Fruit fly (Drosophila melanogaster) whole organism, embryonic: Measurements from ENCODE around the gene NK7.1.

Experiments
- BtbVII ChIP-seq: fragments of 200-800 bp; sonication (Bioruptor generic); optimal IDR thresholded peaks from 3 replicates; lab custom pipeline; 2017; ENCODE audit warnings: missing biosample characterization, mild to moderate bottlenecking, missing genetic modification characterization
- CG12299 ChIP-seq: fragments of 200-800 bp; sonication (Bioruptor generic); optimal IDR thresholded peaks from 2 replicates; lab custom pipeline; 2018; ENCODE audit warnings: missing biosample characterization, mild to moderate bottlenecking, missing genetic modification characterization
- CG12391 ChIP-seq: fragments of 200-800 bp; sonication (Bioruptor generic); optimal IDR thresholded peaks from 3 replicates; lab custom pipeline; 2018; ENCODE audit warnings: missing biosample characterization, mild to moderate bottlenecking, missing genetic modification characterization, moderate library complexity
- CG12942 ChIP-seq: fragments of 200-800 bp; sonication (Bioruptor generic); optimal IDR thresholded peaks from 3 replicates; lab custom pipeline; 2016; ENCODE audit warnings: missing biosample characterization, missing genetic modification characterization
- CG13123 ChIP-seq: fragments of 200-800 bp; sonication (Bioruptor generic); optimal IDR thresholded peaks from 2 replicates; lab custom pipeline; 2016; ENCODE audit warnings: missing biosample characterization, missing genetic modification characterization
- CG13287 ChIP-seq: fragments of 200-800 bp; sonication (Bioruptor generic); IDR thresholded peaks from 2 replicates; pipeline ENCODE4 v1.3.6; 2022; ENCODE audit warnings: missing biosample characterization, missing genetic modification characterization; ENCODE audit not compliant: partially characterized antibody
- CG13296 ChIP-seq: fragments of 200-800 bp; sonication (Bioruptor generic); optimal IDR thresholded peaks from 3 replicates; lab custom pipeline; 2018; ENCODE audit warnings: missing biosample characterization, mild to moderate bottlenecking, missing genetic modification characterization
- CG15011 ChIP-seq: fragments of 200-800 bp; sonication (Bioruptor generic); optimal IDR thresholded peaks from 3 replicates; lab custom pipeline; 2018; ENCODE audit warnings: missing biosample characterization, mild to moderate bottlenecking, missing genetic modification characterization
- CG17359 ChIP-seq: fragments of 200-800 bp; sonication (Bioruptor generic); optimal IDR thresholded peaks from 3 replicates; lab custom pipeline; 2018; ENCODE audit warnings: missing biosample characterization, mild to moderate bottlenecking, missing genetic modification characterization, moderate library complexity
- CG17912 ChIP-seq: fragments of 200-800 bp; sonication (Bioruptor generic); optimal IDR thresholded peaks from 2 replicates; lab custom pipeline; 2018; ENCODE audit warnings: missing biosample characterization, mild to moderate bottlenecking, missing genetic modification characterization
- CG18262 ChIP-seq: fragments of 200-800 bp; optimal IDR thresholded peaks from 3 replicates; lab custom pipeline; 2019; ENCODE audit warnings: missing biosample characterization, mild to moderate bottlenecking, missing genetic modification characterization, moderate library complexity
- CG3065 ChIP-seq: fragments of 200-800 bp; sonication (Bioruptor generic); optimal IDR thresholded peaks from 2 replicates; lab custom pipeline; 2016; ENCODE audit warnings: missing biosample characterization, missing genetic modification characterization
- CG42726 ChIP-seq: fragments of 200-800 bp; sonication (Bioruptor generic); IDR thresholded peaks from 2 replicates; pipeline ENCODE4 v1.3.6; 2022; ENCODE audit warnings: missing biosample characterization, missing genetic modification characterization; ENCODE audit not compliant: partially characterized antibody
- CG4707 ChIP-seq: fragments of 200-800 bp; sonication (Bioruptor generic); optimal IDR thresholded peaks from 2 replicates; lab custom pipeline; 2018; ENCODE audit warnings: missing biosample characterization, mild to moderate bottlenecking, missing genetic modification characterization, moderate library complexity
- CG8089 ChIP-seq: fragments of 200-800 bp; sonication (Bioruptor generic); optimal IDR thresholded peaks from 3 replicates; lab custom pipeline; 2016; ENCODE audit warnings: missing biosample characterization, missing genetic modification characterization
- CG8388 ChIP-seq: fragments of 200-800 bp; sonication (Bioruptor generic); optimal IDR thresholded peaks from 2 replicates; lab custom pipeline; 2019; ENCODE audit warnings: missing biosample characterization, mild to moderate bottlenecking, missing genetic modification characterization, moderate library complexity
- CG9609 ChIP-seq: fragments of 200-800 bp; sonication (Bioruptor generic); optimal IDR thresholded peaks from 3 replicates; lab custom pipeline; 2016; ENCODE audit warnings: missing biosample characterization, missing genetic modification characterization
- CTCF ChIP-seq: fragments of 200-800 bp; sonication (Bioruptor generic); optimal IDR thresholded peaks from 2 replicates; lab custom pipeline; 2017; ENCODE audit warnings: missing biosample characterization, mild to moderate bottlenecking, missing genetic modification characterization, moderate library complexity
- D19B ChIP-seq: fragments of 200-800 bp; sonication (Bioruptor generic); optimal IDR thresholded peaks from 2 replicates; lab custom pipeline; 2017; ENCODE audit warnings: missing biosample characterization, mild to moderate bottlenecking, missing genetic modification characterization
- Dad ChIP-seq: fragments of 200-800 bp; sonication (Bioruptor generic); optimal IDR thresholded peaks from 3 replicates; lab custom pipeline; 2016; ENCODE audit warnings: missing biosample characterization, missing genetic modification characterization
- Dfd ChIP-seq, 2 experiments: fragments of >200 bp; optimal IDR thresholded peaks; 2 replicates each; lab custom pipeline; 2017; ENCODE audit warnings: missing biosample characterization in 2 of 2, missing genetic modification characterization in 2 of 2
- Dip3 ChIP-seq: fragments of 200-800 bp; sonication (Bioruptor generic); optimal IDR thresholded peaks from 3 replicates; lab custom pipeline; 2016; ENCODE audit warnings: missing biosample characterization, missing genetic modification characterization
- H15 ChIP-seq: fragments of 200-800 bp; sonication (Bioruptor generic); IDR thresholded peaks from 3 replicates; pipeline ENCODE4 v1.3.6; 2022; ENCODE audit warnings: missing biosample characterization, missing genetic modification characterization
- HLH4C ChIP-seq: fragments of 200-800 bp; sonication (Bioruptor generic); IDR thresholded peaks from 3 replicates; pipeline ENCODE4 v1.3.6; 2022; ENCODE audit warnings: missing biosample characterization, missing genetic modification characterization; ENCODE audit not compliant: partially characterized antibody
- MESR4 ChIP-seq: fragments of 200-800 bp; sonication (Bioruptor generic); optimal IDR thresholded peaks from 2 replicates; lab custom pipeline; 2018; ENCODE audit warnings: missing biosample characterization, mild to moderate bottlenecking, missing genetic modification characterization, moderate library complexity
- Nf-YB ChIP-seq: fragments of 200-800 bp; sonication (Bioruptor generic); optimal IDR thresholded peaks from 3 replicates; lab custom pipeline; 2019; ENCODE audit warnings: missing biosample characterization, mild to moderate bottlenecking, missing genetic modification characterization, moderate library complexity
- Vsx1 ChIP-seq: fragments of 200-800 bp; sonication (Bioruptor generic); optimal IDR thresholded peaks from 2 replicates; lab custom pipeline; 2017; ENCODE audit warnings: missing biosample characterization, mild to moderate bottlenecking, missing genetic modification characterization, missing genetic modification reagents
- al ChIP-seq: fragments of 200-800 bp; sonication (Bioruptor generic); IDR thresholded peaks from 2 replicates; pipeline ENCODE4 v1.3.6; 2022; ENCODE audit warnings: missing biosample characterization, missing genetic modification characterization
- amos ChIP-seq: fragments of 200-800 bp; sonication (Bioruptor generic); IDR thresholded peaks from 2 replicates; pipeline ENCODE4 v1.3.6; 2022; ENCODE audit warnings: missing biosample characterization, missing genetic modification characterization; ENCODE audit not compliant: partially characterized antibody
- ase ChIP-seq: fragments of 200-800 bp; sonication (Bioruptor generic); IDR thresholded peaks from 3 replicates; pipeline ENCODE4 v1.3.6; 2022; ENCODE audit warnings: missing biosample characterization, missing genetic modification characterization
- bigmax ChIP-seq: fragments of 200-800 bp; sonication (Bioruptor generic); optimal IDR thresholded peaks from 2 replicates; lab custom pipeline; 2018; ENCODE audit warnings: missing biosample characterization, mild to moderate bottlenecking, missing genetic modification characterization
- chif ChIP-seq, 2 experiments: fragments of 200-800 bp; sonication (Bioruptor generic); optimal IDR thresholded peaks; 3 replicates each; lab custom pipeline; 2016; ENCODE audit warnings: missing biosample characterization in 2 of 2, missing genetic modification characterization in 2 of 2
- da ChIP-seq: fragments of 200-800 bp; sonication (Bioruptor generic); optimal IDR thresholded peaks from 2 replicates; lab custom pipeline; 2016; ENCODE audit warnings: missing biosample characterization, missing genetic modification characterization
- dan ChIP-seq: fragments of 200-800 bp; sonication (Bioruptor generic); IDR thresholded peaks from 2 replicates; pipeline ENCODE4 v1.3.6; 2022; ENCODE audit warnings: missing biosample characterization, missing genetic modification characterization
- insv ChIP-seq, 2 experiments: fragments of 200-800 bp; sonication (Bioruptor generic); optimal IDR thresholded peaks; 3 replicates each; lab custom pipeline; 2016 to 2018; ENCODE audit warnings: missing biosample characterization in 2 of 2, missing genetic modification characterization in 2 of 2
- lilli ChIP-seq: fragments of 200-800 bp; sonication (Bioruptor generic); optimal IDR thresholded peaks from 3 replicates; lab custom pipeline; 2016; ENCODE audit warnings: missing biosample characterization, missing genetic modification characterization
- luna ChIP-seq: fragments of 200-800 bp; sonication (Bioruptor generic); optimal IDR thresholded peaks from 2 replicates; lab custom pipeline; 2016; ENCODE audit warnings: missing biosample characterization, missing genetic modification characterization
- nerfin-1 ChIP-seq: fragments of 200-800 bp; sonication (Bioruptor generic); optimal IDR thresholded peaks from 3 replicates; lab custom pipeline; 2019; ENCODE audit warnings: missing biosample characterization, mild to moderate bottlenecking, missing genetic modification characterization, moderate library complexity
- oc ChIP-seq: fragments of 200-800 bp; sonication (Bioruptor generic); optimal IDR thresholded peaks from 2 replicates; lab custom pipeline; 2018; ENCODE audit warnings: missing biosample characterization, mild to moderate bottlenecking, missing genetic modification characterization, moderate library complexity
- pum ChIP-seq: fragments of 200-800 bp; sonication (Bioruptor generic); optimal IDR thresholded peaks from 2 replicates; lab custom pipeline; 2016; ENCODE audit warnings: missing biosample characterization, missing genetic modification characterization
- pzg ChIP-seq: fragments of 200-800 bp; sonication (Bioruptor generic); optimal IDR thresholded peaks from 3 replicates; lab custom pipeline; 2018; ENCODE audit warnings: missing biosample characterization, mild to moderate bottlenecking, missing genetic modification characterization, moderate library complexity
- sens ChIP-seq: fragments of 200-800 bp; sonication (Bioruptor generic); peaks from one replicate; lab custom pipeline; 2016; ENCODE audit warnings: missing biosample characterization, missing genetic modification characterization
- shn ChIP-seq: fragments of 200-800 bp; sonication (Bioruptor generic); optimal IDR thresholded peaks from 3 replicates; lab custom pipeline; 2016; ENCODE audit warnings: missing biosample characterization, missing genetic modification characterization
- sim ChIP-seq: fragments of 200-800 bp; sonication (Bioruptor generic); IDR thresholded peaks from 2 replicates; pipeline ENCODE4 v1.3.6; 2022; ENCODE audit warnings: missing biosample characterization, missing genetic modification characterization
- slbo ChIP-seq: fragments of 200-800 bp; sonication (Bioruptor generic); IDR thresholded peaks from 2 replicates; pipeline ENCODE4 v1.3.6; 2022; ENCODE audit warnings: missing biosample characterization, missing genetic modification characterization
- stwl ChIP-seq: fragments of 200-800 bp; sonication (Bioruptor generic); optimal IDR thresholded peaks from 3 replicates; lab custom pipeline; 2018; ENCODE audit warnings: missing biosample characterization, mild to moderate bottlenecking, missing genetic modification characterization, moderate library complexity
- trh ChIP-seq: fragments of 200-800 bp; sonication (Bioruptor generic); optimal IDR thresholded peaks from 2 replicates; lab custom pipeline; 2016; ENCODE audit warnings: missing biosample characterization, missing genetic modification characterization
- usp ChIP-seq: fragments of >200 bp; optimal IDR thresholded peaks from 2 replicates; lab custom pipeline; 2017; ENCODE audit warnings: missing biosample characterization, missing genetic modification characterization
- zen2 ChIP-seq: fragments of 200-800 bp; sonication (Bioruptor generic); IDR thresholded peaks from 3 replicates; pipeline ENCODE4 v1.3.6; 2022; ENCODE audit warnings: missing biosample characterization, missing genetic modification characterization; ENCODE audit not compliant: partially characterized antibody
- zfh2 ChIP-seq: fragments of 200-800 bp; sonication (Bioruptor generic); optimal IDR thresholded peaks from 2 replicates; lab custom pipeline; 2016; ENCODE audit warnings: missing biosample characterization, missing genetic modification characterization

The NK7.1 gene

DNA sequence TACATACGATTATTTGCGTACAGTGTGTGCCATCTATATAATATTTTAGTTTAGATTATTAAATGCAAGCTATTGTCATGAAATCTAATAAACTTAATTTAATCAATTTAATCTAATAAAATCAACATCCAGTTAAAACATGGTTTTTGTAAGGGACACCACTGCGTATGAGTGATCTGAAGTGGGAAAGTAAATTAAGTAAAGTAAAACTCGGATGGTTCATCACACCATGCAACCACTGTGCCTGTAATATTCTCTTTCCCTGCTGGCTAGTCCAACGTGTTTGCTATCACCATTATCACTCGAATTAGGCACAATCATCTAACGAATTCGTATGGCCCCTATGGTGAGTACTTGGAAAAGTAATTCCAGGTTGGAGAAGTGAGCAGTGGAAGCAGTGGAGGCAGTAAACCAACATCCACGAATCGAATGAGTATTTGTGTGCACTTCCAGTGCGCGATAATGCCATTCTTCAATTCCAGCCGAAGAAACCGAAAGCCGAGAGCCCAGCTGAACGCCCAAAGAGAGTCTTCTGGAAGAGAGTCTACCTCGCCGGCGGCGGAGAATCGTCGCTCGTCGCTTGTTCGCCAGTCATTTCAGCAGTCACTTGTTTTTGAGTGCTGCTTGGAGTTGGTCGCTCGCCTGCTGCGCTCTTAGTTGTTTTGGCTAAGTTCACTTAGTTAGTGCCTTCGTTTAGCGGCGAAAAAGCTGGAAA is 83.9 kb downstream of the NK7.1 start, which contains the start of gene red (continued):
- TF ChIP-seq CG12942 (peak; percentile 48), D19B (GFP tag; lab: Kevin White, UChicago) (peak; percentile 64), shn (no peak), sens (GFP tag; lab: Kevin White, UChicago) (peak; percentile 91), CG15011 (peak; percentile 64), CG4707 (GFP tag; lab: Kevin White, UChicago) (no peak), ase (GFP tag; lab: Robert Waterston, UW) (peak; percentile 57; the same call in 1 of the 3 replicates), Dad (GFP tag; lab: Kevin White, UChicago) (peak; percentile 28), CG8388 (peak; percentile 54), CG17912 (GFP tag; lab: Kevin White, UChicago) (no peak), trh (GFP tag; lab: Kevin White, UChicago) (no peak), CG13123 (GFP tag; lab: Kevin White, UChicago) (no peak), pzg (peak; percentile 5), CG3065 (GFP tag; lab: Kevin White, UChicago) (no peak), CG12299 (tag; lab: Kevin White, UChicago) (peak; percentile 47), Dip3 (peak; percentile 68), CG42726 (GFP tag; lab: Robert Waterston, UW) (no peak), CG8089 (no peak), stwl (tag; lab: Kevin White, UChicago) (no peak), H15 (GFP tag; lab: Robert Waterston, UW) (no peak; the same call in 2 of the 3 replicates), CG18262 (peak; percentile 74), CG13296 (GFP tag; lab: Kevin White, UChicago) (peak; percentile 65), BtbVII (GFP tag; lab: Kevin White, UChicago) (peak; percentile 70), luna (GFP tag; lab: Kevin White, UChicago) (no peak), dan (no peak), da (GFP tag; lab: Kevin White, UChicago) (no peak), CTCF (GFP tag; lab: Kevin White, UChicago) (peak; percentile 28), pum (GFP tag; lab: Kevin White, UChicago) (peak; percentile 48), Vsx1 (GFP tag; lab: Kevin White, UChicago) (peak; percentile 32), Dfd (GFP tag; optimal IDR thresholded peaks at IDR 0.05; lab: Kevin White, UChicago) (no peak), MESR4 (GFP tag; lab: Kevin White, UChicago) (no peak), CG17359 (tag; lab: Kevin White, UChicago) (peak; percentile 79), CG9609 (peak; percentile 50), al (GFP tag; lab: Robert Waterston, UW) (peak; percentile 49), HLH4C (GFP tag; lab: Robert Waterston, UW) (0 out of 3 replicates have a peak, but pooled peaks have one; percentile 22), Nf-YB (GFP tag; lab: Kevin White, UChicago) (peak; percentile 50), nerfin-1 (tag; lab: Kevin White, UChicago) (peak; percentile 55), CG12391 (peak; percentile 75), lilli (GFP tag; lab: Kevin White, UChicago) (peak; percentile 81), amos (GFP tag; lab: Robert Waterston, UW) (peak; percentile 10; the same call in 1 of the 2 replicates), usp (no peak), sim (no peak), bigmax (GFP tag; lab: Kevin White, UChicago) (no peak), insv (GFP tag; optimal IDR thresholded peaks at IDR 0.05; lab: Kevin White, UChicago) (no peak), slbo (peak; percentile 80), zfh2 (GFP tag; lab: Kevin White, UChicago) (peak; percentile 62), oc (tag; lab: Kevin White, UChicago) (peak; percentile 41), chif (GFP tag; optimal IDR thresholded peaks at IDR 0.05; lab: Kevin White, UChicago) (peak; percentile 43 to 45), CG13287 (peak; percentile 13; the same call in 1 of the 2 replicates), zen2 (GFP tag; lab: Robert Waterston, UW) (no peak)
